Fruit fly (Drosophila melanogaster): ENCODE data around the gene Trp1.
A peak's percentile ranks its signal among the peaks of the same experiment; 100 is the strongest.

Gene Trp1

dm6 chr2L:10053583-10054263 is 44.5 kb downstream of the Trp1 start, which contains the start of gene Cpr31A:
Cpr31A (plus strand) TSS chr2L:10054213.
- TF ChIP-seq bab2 (GFP tag; optimal IDR thresholded peaks at IDR 0.05) (no peak), D19B (GFP tag; optimal IDR thresholded peaks at IDR 0.05) (no peak), CG12155 (GFP tag; optimal IDR thresholded peaks at IDR 0.05) (no peak), ewg (GFP tag; optimal IDR thresholded peaks at IDR 0.05) (peak; percentile 70), Blimp-1 (GFP tag; optimal IDR thresholded peaks at IDR 0.05) (peak; percentile 65), Bdp1 (GFP tag; optimal IDR thresholded peaks at IDR 0.05) (no peak), CG32772 (GFP tag; IDR thresholded peaks at IDR 0.05) (peak; percentile 33; the same call in 1 of the 2 replicates), mirr (GFP tag; optimal IDR thresholded peaks at IDR 0.05) (no peak), Awh (GFP tag; IDR thresholded peaks at IDR 0.05) (peak; percentile 8; the same call in 1 of the 2 replicates), CTCF (GFP tag; optimal IDR thresholded peaks at IDR 0.05) (peak; percentile 83)

DNA sequence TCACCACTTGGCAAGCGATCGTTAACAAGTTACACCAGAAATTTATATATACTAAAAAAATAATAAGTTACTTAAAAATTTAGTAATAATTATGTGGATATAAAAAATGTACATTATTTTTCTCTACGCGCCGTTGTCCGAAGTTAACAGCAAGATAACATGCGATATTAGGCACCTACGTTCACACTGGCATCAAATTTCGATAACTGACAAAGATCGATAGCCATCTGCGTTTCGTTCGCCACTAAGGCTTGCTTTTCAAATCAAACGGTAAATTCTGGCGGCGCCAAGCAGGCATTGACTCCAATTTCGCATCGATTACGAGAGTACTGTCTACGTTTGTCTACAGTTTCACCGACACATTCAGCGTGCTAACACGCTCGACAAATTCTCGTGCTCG is 47.5 kb downstream of the Trp1 start, which contains the start of gene Pen:
Gene Pen (plus strand): TSS at position 196 of the 400 bp plus-strand sequence.
- no peak for TF ChIP-seq bcd (GFP tag; optimal IDR thresholded peaks at IDR 0.05)
- peak; percentile 53 for TF ChIP-seq tna (GFP tag; IDR thresholded peaks at IDR 0.05; ENCODE audit: partially characterized antibody)
- peak; percentile 76 for TF ChIP-seq Scr (GFP tag; IDR thresholded peaks at IDR 0.05; ENCODE audit: partially characterized antibody)
- TF ChIP-seq CG14710 (tag; optimal IDR thresholded peaks at IDR 0.05): peak; percentile 37
- no peak for TF ChIP-seq Hmr (GFP tag; optimal IDR thresholded peaks at IDR 0.05)
- no peak for TF ChIP-seq otp (GFP tag; IDR thresholded peaks at IDR 0.05)
- TF ChIP-seq CG17385 (GFP tag; optimal IDR thresholded peaks at IDR 0.05): no peak
- peak; percentile 17 for TF ChIP-seq Ets97D (GFP tag; optimal IDR thresholded peaks at IDR 0.05)
- TF ChIP-seq Myb (GFP tag; optimal IDR thresholded peaks at IDR 0.05): peak; percentile 87
- no peak for TF ChIP-seq vvl (GFP tag; IDR thresholded peaks at IDR 0.05)
- TF ChIP-seq wor (GFP tag; IDR thresholded peaks at IDR 0.05): no peak
- no peak for TF ChIP-seq CG12236 (GFP tag; optimal IDR thresholded peaks at IDR 0.05)
- 0 out of 3 replicates have a peak, but pooled peaks have one; percentile 18 for TF ChIP-seq row (GFP tag; IDR thresholded peaks at IDR 0.05)
- no peak for TF ChIP-seq sr (GFP tag; IDR thresholded peaks at IDR 0.05)
- no peak for TF ChIP-seq pum (GFP tag; optimal IDR thresholded peaks at IDR 0.05)
- peak; percentile 90 for TF ChIP-seq E2f2 (GFP tag; IDR thresholded peaks at IDR 0.05)
- peak; percentile 69 for TF ChIP-seq CG7963 (GFP tag; IDR thresholded peaks at IDR 0.05; ENCODE audit: partially characterized antibody)
- no peak for TF ChIP-seq sug (tag; optimal IDR thresholded peaks at IDR 0.05)
- no peak for TF ChIP-seq br (optimal IDR thresholded peaks at IDR 0.05)
- 0 out of 2 replicates have a peak, but pooled peaks have one; percentile 57 for TF ChIP-seq CG42726 (GFP tag; IDR thresholded peaks at IDR 0.05; ENCODE audit: partially characterized antibody)
- TF ChIP-seq sna (GFP tag; IDR thresholded peaks at IDR 0.05; ENCODE audit: partially characterized antibody): peak; percentile 56; the same call in 1 of the 2 replicates
- no peak for TF ChIP-seq unpg (GFP tag; optimal IDR thresholded peaks at IDR 0.05)
- TF ChIP-seq CG17361 (GFP tag; IDR thresholded peaks at IDR 0.05): no peak
- TF ChIP-seq chinmo (GFP tag; IDR thresholded peaks at IDR 0.05; ENCODE audit: partially characterized antibody): 0 out of 4 replicates have a peak, but pooled peaks have one; percentile 13
- no peak for TF ChIP-seq CG10462 (GFP tag; optimal IDR thresholded peaks at IDR 0.05)
- peak; percentile 7; the same call in 1 of the 2 replicates for TF ChIP-seq MBD-R2 (GFP tag; IDR thresholded peaks at IDR 0.05)
- no peak for TF ChIP-seq CG8281 (tag; optimal IDR thresholded peaks at IDR 0.05)
- TF ChIP-seq CHES-1-like (GFP tag; optimal IDR thresholded peaks at IDR 0.05): no peak
- no peak for TF ChIP-seq ara (GFP tag; IDR thresholded peaks at IDR 0.05)
- no peak for TF ChIP-seq CG2120 (GFP tag; optimal IDR thresholded peaks at IDR 0.05)
- no peak for TF ChIP-seq aop (GFP tag; IDR thresholded peaks at IDR 0.05)
- TF ChIP-seq CG12155 (GFP tag; optimal IDR thresholded peaks at IDR 0.05): no peak
- TF ChIP-seq CG18262 (tag; optimal IDR thresholded peaks at IDR 0.05): no peak
- peak; percentile 45 for TF ChIP-seq gfzf (GFP tag; optimal IDR thresholded peaks at IDR 0.05)
- TF ChIP-seq stwl (tag; optimal IDR thresholded peaks at IDR 0.05): peak; percentile 38
- peak; percentile 77 for TF ChIP-seq Dll (GFP tag; IDR thresholded peaks at IDR 0.05; ENCODE audit: partially characterized antibody)
- TF ChIP-seq Oaz (GFP tag; IDR thresholded peaks at IDR 0.05): no peak
- peak; percentile 61 for TF ChIP-seq CG15514 (GFP tag; optimal IDR thresholded peaks at IDR 0.05)
- no peak for TF ChIP-seq Deaf1 (tag; optimal IDR thresholded peaks at IDR 0.05)
- TF ChIP-seq Dref (GFP tag; IDR thresholded peaks at IDR 0.05): peak; percentile 89
